Fruit fly (Drosophila melanogaster) whole organism, adult: Measurements from ENCODE around the gene TyrRS.

Experiments
- CG11617 ChIP-seq: fragments of 200-800 bp; sonication (Bioruptor generic); optimal IDR thresholded peaks from 2 replicates; lab custom pipeline; 2017; ENCODE audit warnings: mild to moderate bottlenecking, missing biosample characterization, missing genetic modification reagents, missing genetic modification characterization
- CG12768 ChIP-seq: fragments of 200-800 bp; sonication (Bioruptor generic); optimal IDR thresholded peaks from 2 replicates; lab custom pipeline; 2017; ENCODE audit warnings: missing biosample characterization, missing genetic modification characterization, mild to moderate bottlenecking, moderate library complexity, missing genetic modification reagents
- CG14711 ChIP-seq: fragments of 200-800 bp; sonication (Bioruptor generic); optimal IDR thresholded peaks from 2 replicates; lab custom pipeline; 2018; ENCODE audit warnings: missing biosample characterization, mild to moderate bottlenecking, missing genetic modification characterization, moderate library complexity
- CG33017 ChIP-seq: fragments of 200-800 bp; sonication (Bioruptor generic); optimal IDR thresholded peaks from 2 replicates; lab custom pipeline; 2018; ENCODE audit warnings: missing biosample characterization, mild to moderate bottlenecking, missing genetic modification characterization, moderate library complexity
- CG5204 ChIP-seq: fragments of 200-800 bp; sonication (Bioruptor generic); optimal IDR thresholded peaks from 2 replicates; lab custom pipeline; 2016; ENCODE audit warnings: missing biosample characterization, missing genetic modification characterization
- CG7101 ChIP-seq: fragments of 200-800 bp; sonication (Bioruptor generic); optimal IDR thresholded peaks from 2 replicates; lab custom pipeline; 2018; ENCODE audit warnings: missing biosample characterization, mild to moderate bottlenecking, missing genetic modification characterization, moderate library complexity
- Crg-1 ChIP-seq: fragments of 200-800 bp; sonication (Bioruptor generic); optimal IDR thresholded peaks from 2 replicates; lab custom pipeline; 2016; ENCODE audit warnings: missing biosample characterization, missing genetic modification characterization
- bab1 ChIP-seq: fragments of 200-800 bp; sonication (Bioruptor generic); optimal IDR thresholded peaks from 3 replicates; lab custom pipeline; 2019; ENCODE audit warnings: missing biosample characterization, mild to moderate bottlenecking, missing genetic modification characterization, moderate library complexity
- cic ChIP-seq: fragments of 200-800 bp; sonication (Bioruptor generic); optimal IDR thresholded peaks from 2 replicates; lab custom pipeline; 2017; ENCODE audit warnings: missing biosample characterization, mild to moderate bottlenecking, missing genetic modification characterization, moderate library complexity
- cnc ChIP-seq, 2 experiments: fragments of >200 bp; optimal IDR thresholded peaks; 2 replicates each; lab custom pipeline; 2017
- ovo ChIP-seq: fragments of 200-800 bp; sonication (Bioruptor generic); optimal IDR thresholded peaks from 2 replicates; lab custom pipeline; 2016; ENCODE audit warnings: missing biosample characterization, missing genetic modification characterization
- pad ChIP-seq: fragments of 200-800 bp; sonication (Bioruptor generic); optimal IDR thresholded peaks from 3 replicates; lab custom pipeline; 2017; ENCODE audit warnings: missing biosample characterization, missing genetic modification characterization, mild to moderate bottlenecking, moderate library complexity, missing genetic modification reagents
- tj ChIP-seq: fragments of 200-800 bp; sonication (Bioruptor generic); optimal IDR thresholded peaks from 3 replicates; lab custom pipeline; 2017; ENCODE audit warnings: missing biosample characterization, mild to moderate bottlenecking, missing genetic modification characterization, moderate library complexity
- toe ChIP-seq: fragments of 200-800 bp; sonication (Bioruptor generic); optimal IDR thresholded peaks from 2 replicates; lab custom pipeline; 2016; ENCODE audit warnings: missing biosample characterization, missing genetic modification characterization

dm6 chr3L:16411566-16411965 is 7.5 kb downstream of the TyrRS start, which contains the start of gene fax:
- TF ChIP-seq cnc (optimal IDR thresholded peaks at IDR 0.05; lab: Kevin White, UChicago) (no peak), CG14711 (tag; lab: Kevin White, UChicago) (no peak), ovo (GFP tag; lab: Kevin White, UChicago) (no peak), cic (GFP tag; lab: Kevin White, UChicago) (peak; percentile 28), CG5204 (GFP tag; lab: Kevin White, UChicago) (no peak), toe (no peak), tj (no peak), CG11617 (GFP tag; lab: Kevin White, UChicago) (no peak), CG33017 (peak; percentile 12), CG12768 (GFP tag; lab: Kevin White, UChicago) (no peak), bab1 (GFP tag; lab: Kevin White, UChicago) (peak; percentile 35), CG7101 (peak; percentile 23), Crg-1 (GFP tag; lab: Kevin White, UChicago) (no peak), pad (GFP tag; lab: Kevin White, UChicago) (no peak)
